Worm (Caenorhabditis elegans) whole organism, dauer: ENCODE measurements around the gene str-55.

Experiments
- unc-62 ChIP-seq: sonication (generic microtip); optimal IDR thresholded peaks from 2 replicates; lab custom pipeline; 2017; ENCODE audit warnings: missing biosample characterization, missing genetic modification reagents, missing genetic modification characterization

Gene str-55

ce11 chrV:16374676-16375075, 42.2 kb downstream of the str-55 start, which contains the start of gene srv-34:
Gene srv-34, minus strand, starts transcription at chrV:16374776.
- no peak for TF ChIP-seq unc-62 (GFP tag; lab: Kevin White, UChicago)

ce11 chrV:16370039-16370438, 46.9 kb downstream of the str-55 start:
- TF ChIP-seq unc-62 (GFP tag; lab: Kevin White, UChicago), result no peak

ce11 chrV:16368143-16368542, 48.8 kb downstream of the str-55 start:
- TF ChIP-seq unc-62 (GFP tag; lab: Kevin White, UChicago), result no peak

ce11 chrV:16367575-16367974, 49.3 kb downstream of the str-55 start, which contains the start of gene W08G11.3:
Gene W08G11.3, plus strand, starts transcription at chrV:16367681.
- no peak for TF ChIP-seq unc-62 (GFP tag; lab: Kevin White, UChicago)
